Fruit fly (Drosophila melanogaster): ENCODE data around the gene CG12301.

Gene CG12301

DNA sequence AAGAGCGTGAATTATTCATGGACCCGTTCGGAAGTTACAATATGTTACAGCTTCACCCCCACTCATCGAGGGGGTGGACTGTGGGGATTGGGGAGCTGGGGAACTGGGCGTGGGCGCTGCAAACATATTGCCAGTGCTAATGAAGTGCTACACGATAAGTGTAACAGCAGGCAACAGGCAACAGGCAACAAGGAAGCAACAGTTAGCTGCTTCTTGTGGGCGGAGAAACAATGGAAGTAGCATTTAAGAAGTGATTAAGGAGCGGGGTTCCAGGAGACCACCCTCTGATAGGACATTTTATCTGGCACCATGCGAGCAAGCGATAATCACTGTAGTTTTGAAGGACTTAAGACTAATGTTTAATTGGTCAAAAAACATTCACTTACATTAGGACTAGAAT, 39.3 kb upstream of the CG12301 start:
- TF ChIP-seq CG17801 (GFP tag; optimal IDR thresholded peaks at IDR 0.05; ENCODE audit: partially characterized antibody) = no peak

DNA sequence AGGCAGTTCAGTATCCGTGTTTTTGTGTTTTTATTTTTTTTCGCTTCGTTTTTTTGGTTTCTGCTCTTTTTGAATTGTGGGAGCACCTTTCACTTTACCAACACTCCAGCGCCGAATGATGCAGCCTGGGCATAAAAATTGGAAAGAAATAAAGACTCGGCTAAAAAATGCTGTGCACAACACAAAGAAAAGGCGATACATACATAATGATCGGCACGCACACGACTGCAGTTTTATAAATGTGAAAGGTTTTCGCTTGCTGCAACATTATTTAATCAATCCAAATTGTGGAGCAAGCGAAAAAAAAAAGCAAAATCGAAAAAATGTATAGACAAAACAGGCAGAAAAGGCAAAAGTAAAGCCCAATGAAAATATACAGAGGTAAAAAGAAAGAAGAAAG, 37.6 kb upstream of the CG12301 start:
- peak; percentile 21 for TF ChIP-seq CG17801 (GFP tag; optimal IDR thresholded peaks at IDR 0.05; ENCODE audit: partially characterized antibody)

- TF ChIP-seq CG17801 (GFP tag; optimal IDR thresholded peaks at IDR 0.05; ENCODE audit: partially characterized antibody) = no peak
Observed at dm6 chr3L:15543467-15543866, 37.1 kb upstream of the CG12301 start.

- TF ChIP-seq CG17801 (GFP tag; optimal IDR thresholded peaks at IDR 0.05; ENCODE audit: partially characterized antibody) = no peak
Observed at dm6 chr3L:15544455-15545415, 35.9 kb upstream of the CG12301 start.

- TF ChIP-seq CG17801 (GFP tag; optimal IDR thresholded peaks at IDR 0.05; ENCODE audit: partially characterized antibody) = no peak
Observed at dm6 chr3L:15547187-15547790, 33.3 kb upstream of the CG12301 start.

DNA sequence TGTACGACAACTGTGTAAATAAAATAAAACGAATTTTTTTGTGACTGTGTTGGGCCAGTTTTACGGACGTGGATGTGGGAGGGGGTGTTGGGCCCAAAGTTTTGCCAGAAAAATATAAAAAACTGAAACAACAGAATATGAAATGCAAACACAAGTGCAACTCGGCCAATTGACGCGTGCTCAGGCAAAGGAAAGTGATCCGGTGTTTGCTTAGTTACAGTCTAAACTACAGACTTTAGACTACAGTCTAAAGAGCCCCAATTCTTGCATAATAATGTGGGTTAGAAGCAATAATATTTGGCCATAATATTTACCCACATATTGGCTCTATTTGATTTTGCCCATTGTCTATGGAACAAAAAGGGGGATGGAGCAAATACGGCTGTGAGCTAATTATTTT, 31.8 kb upstream of the CG12301 start:
- no peak for TF ChIP-seq CG17801 (GFP tag; optimal IDR thresholded peaks at IDR 0.05; ENCODE audit: partially characterized antibody)

dm6 chr3L:15553993-15554644, 26.5 kb upstream of the CG12301 start, which contains the start of gene AGO2:
TSS of gene AGO2 (plus strand) at chr3L:15554113.
- TF ChIP-seq CG17801 (GFP tag; optimal IDR thresholded peaks at IDR 0.05; ENCODE audit: partially characterized antibody) = peak; percentile 67

DNA sequence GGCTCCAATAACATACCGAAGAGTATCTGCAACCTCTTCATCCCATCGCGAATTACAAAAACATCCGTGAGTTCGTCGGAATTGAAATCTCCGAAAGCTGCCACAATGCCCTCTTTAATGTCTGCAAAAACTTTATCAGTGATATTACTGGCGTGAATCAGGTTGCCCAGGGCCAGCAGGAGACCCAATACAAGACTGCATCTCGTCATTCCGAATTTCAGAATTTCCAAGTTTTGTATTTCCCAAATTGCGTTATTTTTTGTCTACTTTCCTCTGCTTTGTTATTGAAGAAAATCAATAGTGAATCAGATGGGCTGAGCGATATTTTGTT, 17.9 kb upstream of the CG12301 start:
- no peak for TF ChIP-seq CG17801 (GFP tag; optimal IDR thresholded peaks at IDR 0.05; ENCODE audit: partially characterized antibody)

dm6 chr3L:15563058-15563850, 17.3 kb upstream of the CG12301 start, which contains the start of the genes CG7739 and SCCRO:
TSS of gene CG7739 (minus strand) at chr3L:15563065.
TSS of gene SCCRO (plus strand) at chr3L:15563427.
- peak; percentile 39 for TF ChIP-seq CG17801 (GFP tag; optimal IDR thresholded peaks at IDR 0.05; ENCODE audit: partially characterized antibody)

dm6 chr3L:15563851-15564106, 16.8 kb upstream of the CG12301 start:
- no peak for TF ChIP-seq CG17801 (GFP tag; optimal IDR thresholded peaks at IDR 0.05; ENCODE audit: partially characterized antibody)

- no peak for TF ChIP-seq CG17801 (GFP tag; optimal IDR thresholded peaks at IDR 0.05; ENCODE audit: partially characterized antibody)
Observed at dm6 chr3L:15565829-15566433, 14.7 kb upstream of the CG12301 start, which contains the start of gene dop. TSS of gene dop (plus strand) at chr3L:15566013.

DNA sequence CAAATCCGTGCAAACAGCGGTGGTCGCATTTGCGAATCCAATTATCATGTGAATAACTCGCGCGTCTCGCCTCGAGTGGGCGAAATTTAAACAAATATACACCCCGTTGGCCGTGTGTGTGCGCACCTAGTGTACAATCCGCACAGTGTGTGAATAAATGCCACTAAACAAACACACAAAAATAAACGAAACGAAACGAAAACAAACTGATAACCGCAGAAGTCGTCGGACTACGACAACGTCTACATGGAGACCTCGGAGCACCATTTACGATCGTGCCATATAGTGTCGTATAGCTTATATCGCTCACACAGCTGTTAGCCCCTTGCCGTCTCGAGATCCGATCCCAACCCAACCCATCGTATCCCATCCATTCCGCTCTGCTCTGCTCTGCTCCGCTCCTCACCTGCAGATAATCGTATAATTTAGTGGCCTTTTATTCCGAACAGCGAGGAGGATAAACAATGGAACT, 14.1 kb upstream of the CG12301 start:
- peak; percentile 54 for TF ChIP-seq CG17801 (GFP tag; optimal IDR thresholded peaks at IDR 0.05; ENCODE audit: partially characterized antibody)

DNA sequence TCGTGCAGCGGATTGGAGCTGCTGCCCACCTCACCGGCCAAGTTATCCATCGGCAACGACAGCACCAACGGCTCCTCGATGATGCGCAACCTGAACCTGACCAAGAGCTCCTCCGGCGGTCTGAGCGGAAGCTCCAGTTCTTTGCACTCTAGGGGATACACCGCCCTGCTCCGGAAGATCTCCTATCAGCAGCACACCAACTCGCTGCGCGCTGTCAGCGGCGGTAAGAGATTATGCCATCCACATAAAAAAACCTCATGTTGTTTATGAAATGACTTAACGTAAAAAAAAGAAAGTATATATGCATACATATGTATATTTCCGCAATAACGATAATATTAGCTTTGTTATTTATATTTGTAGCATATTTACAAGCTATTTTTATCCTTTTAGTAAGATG, 11.9 kb upstream of the CG12301 start:
- TF ChIP-seq CG17801 (GFP tag; optimal IDR thresholded peaks at IDR 0.05; ENCODE audit: partially characterized antibody) = no peak

DNA sequence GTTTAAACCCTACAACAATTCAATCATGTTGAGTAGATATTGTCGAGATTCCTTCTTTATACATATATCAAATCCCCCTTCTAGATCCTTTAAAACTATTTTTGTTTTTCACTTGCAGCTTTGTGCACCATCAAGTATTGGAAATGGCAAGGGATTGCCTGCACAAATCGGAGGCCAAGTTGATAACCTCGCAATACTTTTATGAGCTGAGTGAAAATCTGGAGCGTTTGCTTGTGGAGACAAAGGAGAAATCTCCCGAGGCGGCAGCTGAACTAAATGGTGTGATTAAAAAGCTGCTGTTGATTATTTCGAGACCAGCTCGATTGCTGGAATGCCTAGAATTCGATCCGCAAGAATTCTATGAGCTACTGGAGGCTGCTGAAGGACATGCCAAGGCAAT, 10.0 kb upstream of the CG12301 start:
- TF ChIP-seq CG17801 (GFP tag; optimal IDR thresholded peaks at IDR 0.05; ENCODE audit: partially characterized antibody) = no peak

DNA sequence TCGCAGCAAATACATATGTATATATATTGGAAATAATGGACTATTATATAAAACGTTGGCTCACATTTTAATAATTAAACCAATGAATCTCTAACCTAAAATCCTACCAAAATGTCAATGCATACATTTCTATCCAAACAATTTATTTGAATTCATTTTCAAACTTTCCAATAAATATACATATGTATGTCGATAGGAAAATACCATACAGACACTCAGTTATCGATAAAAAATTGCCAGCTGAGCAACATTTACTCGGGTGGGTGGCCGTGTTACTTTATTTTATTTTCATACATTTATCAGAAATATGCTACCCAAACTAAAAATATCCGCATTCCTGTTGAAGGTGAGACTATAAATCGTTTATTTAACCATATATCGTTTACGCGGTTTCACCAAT, 4.2 kb upstream of the CG12301 start, which contains the start of gene Ufsp2:
Gene Ufsp2 (plus strand): TSS at position 214 of the 400 bp plus-strand sequence.
- TF ChIP-seq CG17801 (GFP tag; optimal IDR thresholded peaks at IDR 0.05; ENCODE audit: partially characterized antibody) = no peak

All from ovary, adult (tissue).